Fruit fly (Drosophila melanogaster) whole organism, embryonic: ENCODE measurements around the gene uif.

Experiments used
- Asciz ChIP-seq: fragments of 200-800 bp; sonication (Bioruptor generic); optimal IDR thresholded peaks from 2 replicates; lab custom pipeline; 2017; ENCODE audit warnings: missing biosample characterization, mild to moderate bottlenecking, missing genetic modification characterization, missing genetic modification reagents
- CG10979 ChIP-seq: fragments of 200-800 bp; sonication (Bioruptor generic); optimal IDR thresholded peaks from 2 replicates; lab custom pipeline; 2018; ENCODE audit warnings: missing biosample characterization, mild to moderate bottlenecking, missing genetic modification characterization, moderate library complexity
- CG12299 ChIP-seq: fragments of 200-800 bp; sonication (Bioruptor generic); optimal IDR thresholded peaks from 2 replicates; lab custom pipeline; 2018; ENCODE audit warnings: missing biosample characterization, mild to moderate bottlenecking, missing genetic modification characterization
- CG15269 ChIP-seq: fragments of 200-800 bp; sonication (Bioruptor generic); optimal IDR thresholded peaks from 2 replicates; lab custom pipeline; 2018; ENCODE audit warnings: missing biosample characterization, mild to moderate bottlenecking, missing genetic modification characterization, moderate library complexity
- CG16779 ChIP-seq: fragments of 200-800 bp; sonication (Bioruptor generic); IDR thresholded peaks from 2 replicates; pipeline ENCODE4 v1.3.6; 2022; ENCODE audit warnings: missing biosample characterization, missing genetic modification characterization
- CG17186 ChIP-seq: fragments of 200-800 bp; sonication (Bioruptor generic); optimal IDR thresholded peaks from 3 replicates; lab custom pipeline; 2017; ENCODE audit warnings: missing biosample characterization, missing genetic modification reagents, missing genetic modification characterization
- CG1832 ChIP-seq: fragments of 200-800 bp; sonication (Bioruptor generic); optimal IDR thresholded peaks from 2 replicates; lab custom pipeline; 2017; ENCODE audit warnings: missing biosample characterization, mild to moderate bottlenecking, missing genetic modification characterization, inconsistent platforms
- CG33213 ChIP-seq: fragments of 200-800 bp; sonication (Bioruptor generic); optimal IDR thresholded peaks from 3 replicates; lab custom pipeline; 2016; ENCODE audit warnings: missing biosample characterization, missing genetic modification characterization
- CG4730 ChIP-seq: fragments of 200-800 bp; sonication (Bioruptor generic); IDR thresholded peaks from 2 replicates; pipeline ENCODE4 v1.3.6; 2022; ENCODE audit warnings: missing biosample characterization, missing genetic modification characterization
- CG5180 ChIP-seq: fragments of 200-800 bp; sonication (Bioruptor generic); optimal IDR thresholded peaks from 3 replicates; lab custom pipeline; 2017; ENCODE audit warnings: missing biosample characterization, missing genetic modification characterization, mild to moderate bottlenecking, moderate library complexity, missing genetic modification reagents
- CG5953 ChIP-seq: fragments of 200-800 bp; sonication (Bioruptor generic); IDR thresholded peaks from 2 replicates; pipeline ENCODE4 v1.3.6; 2022; ENCODE audit warnings: missing biosample characterization, missing genetic modification characterization
- CG6791 ChIP-seq: fragments of 200-800 bp; sonication (Bioruptor generic); IDR thresholded peaks from 3 replicates; pipeline ENCODE4 v1.3.6; 2022; ENCODE audit warnings: missing biosample characterization, missing genetic modification characterization; ENCODE audit not compliant: partially characterized antibody
- CG7963 ChIP-seq: fragments of 200-800 bp; sonication (Bioruptor generic); IDR thresholded peaks from 3 replicates; pipeline ENCODE4 v1.3.6; 2022; ENCODE audit warnings: missing biosample characterization, missing genetic modification characterization; ENCODE audit not compliant: partially characterized antibody
- Camta ChIP-seq: fragments of 200-800 bp; sonication (Bioruptor generic); optimal IDR thresholded peaks from 2 replicates; lab custom pipeline; 2016; ENCODE audit warnings: missing biosample characterization, missing genetic modification characterization
- CrebB ChIP-seq: fragments of 200-800 bp; sonication (Bioruptor generic); optimal IDR thresholded peaks from 3 replicates; lab custom pipeline; 2018; ENCODE audit warnings: missing biosample characterization, mild to moderate bottlenecking, missing genetic modification characterization
- D19A ChIP-seq: fragments of 200-800 bp; optimal IDR thresholded peaks from 3 replicates; lab custom pipeline; 2019; ENCODE audit warnings: missing biosample characterization, mild to moderate bottlenecking, missing genetic modification characterization, moderate library complexity
- Dad ChIP-seq: fragments of 200-800 bp; sonication (Bioruptor generic); optimal IDR thresholded peaks from 3 replicates; lab custom pipeline; 2016; ENCODE audit warnings: missing biosample characterization, missing genetic modification characterization
- Dbx ChIP-seq: fragments of 200-800 bp; sonication (Bioruptor generic); IDR thresholded peaks from 3 replicates; pipeline ENCODE4 v1.3.6; 2022; ENCODE audit warnings: missing biosample characterization, missing genetic modification characterization
- Deaf1 ChIP-seq: fragments of 200-800 bp; optimal IDR thresholded peaks from 3 replicates; lab custom pipeline; 2019; ENCODE audit warnings: missing biosample characterization, mild to moderate bottlenecking, missing genetic modification characterization, moderate library complexity
- Dfd ChIP-seq, 2 experiments: fragments of >200 bp; optimal IDR thresholded peaks; 2 replicates each; lab custom pipeline; 2017; ENCODE audit warnings: missing biosample characterization in 2 of 2, missing genetic modification characterization in 2 of 2
- Ets65A ChIP-seq: fragments of 200-800 bp; sonication (Bioruptor generic); peaks from one replicate; lab custom pipeline; 2016; ENCODE audit warnings: missing biosample characterization, missing genetic modification characterization
- Max ChIP-seq: fragments of 200-800 bp; sonication (Bioruptor generic); optimal IDR thresholded peaks from 2 replicates; lab custom pipeline; 2016; ENCODE audit warnings: missing biosample characterization, mild to moderate bottlenecking, missing genetic modification characterization
- Med ChIP-seq: fragments of 200-800 bp; sonication (Bioruptor generic); peaks from one replicate; lab custom pipeline; 2016; ENCODE audit warnings: missing biosample characterization, missing genetic modification characterization, mild to moderate bottlenecking, inconsistent platforms, moderate library complexity
- Opbp ChIP-seq: fragments of 200-800 bp; sonication (Bioruptor generic); IDR thresholded peaks from 3 replicates; pipeline ENCODE4 v1.3.6; 2022; ENCODE audit warnings: missing biosample characterization, missing genetic modification characterization; ENCODE audit not compliant: partially characterized antibody
- ap ChIP-seq: fragments of 200-800 bp; sonication (Bioruptor generic); IDR thresholded peaks from 2 replicates; pipeline ENCODE4 v1.3.6; 2022; ENCODE audit warnings: missing biosample characterization, missing genetic modification characterization
- ara ChIP-seq: fragments of 200-800 bp; sonication (Bioruptor generic); IDR thresholded peaks from 2 replicates; pipeline ENCODE4 v1.3.6; 2022; ENCODE audit warnings: missing biosample characterization, missing genetic modification characterization
- bcd ChIP-seq: fragments of 200-800 bp; sonication (Bioruptor generic); optimal IDR thresholded peaks from 2 replicates; lab custom pipeline; 2017; ENCODE audit warnings: missing biosample characterization, mild to moderate bottlenecking, missing genetic modification characterization
- chm ChIP-seq: fragments of 200-800 bp; sonication (Bioruptor generic); IDR thresholded peaks from 2 replicates; pipeline ENCODE4 v1.3.6; 2022; ENCODE audit warnings: missing biosample characterization, missing genetic modification characterization
- ci ChIP-seq: fragments of 200-800 bp; sonication (Bioruptor generic); IDR thresholded peaks from 3 replicates; pipeline ENCODE4 v1.3.6; 2022; ENCODE audit warnings: missing biosample characterization, missing genetic modification characterization
- croc ChIP-seq: fragments of 200-800 bp; sonication (Bioruptor generic); conservative IDR thresholded peaks from 3 replicates; pipeline ENCODE4 v1.3.6; 2022; ENCODE audit warnings: missing biosample characterization, missing genetic modification characterization
- fd102C ChIP-seq: fragments of 200-800 bp; sonication (Bioruptor generic); optimal IDR thresholded peaks from 2 replicates; lab custom pipeline; 2018; ENCODE audit warnings: missing biosample characterization, mild to moderate bottlenecking, missing genetic modification characterization, moderate library complexity
- nau ChIP-seq: fragments of 200-800 bp; sonication (Bioruptor generic); optimal IDR thresholded peaks from 3 replicates; lab custom pipeline; 2017; ENCODE audit warnings: missing biosample characterization, mild to moderate bottlenecking, missing genetic modification characterization, missing genetic modification reagents
- nom ChIP-seq: fragments of 200-800 bp; sonication (Bioruptor generic); optimal IDR thresholded peaks from 2 replicates; lab custom pipeline; 2017; ENCODE audit warnings: missing biosample characterization, missing genetic modification characterization, mild to moderate bottlenecking, moderate library complexity, missing genetic modification reagents
- sens ChIP-seq: fragments of 200-800 bp; sonication (Bioruptor generic); peaks from one replicate; lab custom pipeline; 2016; ENCODE audit warnings: missing biosample characterization, missing genetic modification characterization
- sna ChIP-seq: fragments of 200-800 bp; sonication (Bioruptor generic); IDR thresholded peaks from 2 replicates; pipeline ENCODE4 v1.3.6; 2022; ENCODE audit warnings: missing biosample characterization, missing genetic modification characterization; ENCODE audit not compliant: partially characterized antibody
- unpg ChIP-seq: fragments of 200-800 bp; sonication (Bioruptor generic); optimal IDR thresholded peaks from 3 replicates; lab custom pipeline; 2018; ENCODE audit warnings: missing biosample characterization, mild to moderate bottlenecking, missing genetic modification characterization, moderate library complexity

The uif gene

dm6 chr2L:7026988-7027908 lies 17.1 kb upstream of the uif start, which contains the start of the genes CG31908 and MME1 (continued):
- TF ChIP-seq fd102C (no peak), sna (peak; percentile 82), ap (no peak), nau (GFP tag; lab: Kevin White, UChicago) (no peak), CG5180 (GFP tag; lab: Kevin White, UChicago) (no peak), Opbp (GFP tag; lab: Robert Waterston, UW) (peak; percentile 43; the same call in 2 of the 3 replicates), CG12299 (no peak), Dad (GFP tag; lab: Kevin White, UChicago) (peak; percentile 6), Deaf1 (tag; lab: Kevin White, UChicago) (peak; percentile 37), CG17186 (GFP tag; lab: Kevin White, UChicago) (peak; percentile 43), Camta (GFP tag; lab: Kevin White, UChicago) (no peak), D19A (no peak), chm (GFP tag; lab: Robert Waterston, UW) (no peak), nom (GFP tag; lab: Kevin White, UChicago) (no peak), CG10979 (tag; lab: Kevin White, UChicago) (no peak), sens (GFP tag; lab: Kevin White, UChicago) (peak; percentile 84), CG4730 (GFP tag; lab: Robert Waterston, UW) (no peak), CG33213 (GFP tag; lab: Kevin White, UChicago) (peak; percentile 4), Asciz (GFP tag; lab: Kevin White, UChicago) (no peak)

dm6 chr2L:7026308-7026707 lies 16.1 kb upstream of the uif start:
- TF ChIP-seq croc (GFP tag; lab: Robert Waterston, UW) (no peak), CG16779 (GFP tag; lab: Robert Waterston, UW) (0 out of 2 replicates have a peak, but pooled peaks have one; percentile 6), Med (GFP tag; lab: Kevin White, UChicago) (peak; percentile 62), CG1832 (GFP tag; lab: Kevin White, UChicago) (peak; percentile 4), sens (GFP tag; lab: Kevin White, UChicago) (peak; percentile 0), CG6791 (GFP tag; lab: Robert Waterston, UW) (peak; percentile 37; the same call in 1 of the 3 replicates), ara (GFP tag; lab: Robert Waterston, UW) (0 out of 2 replicates have a peak, but pooled peaks have one; percentile 20), CrebB (tag; lab: Kevin White, UChicago) (no peak), Max (no peak), Dbx (GFP tag; lab: Robert Waterston, UW) (peak; percentile 25; the same call in 1 of the 3 replicates), bcd (no peak), ci (0 out of 3 replicates have a peak, but pooled peaks have one; percentile 39), CG5953 (GFP tag; lab: Robert Waterston, UW) (0 out of 2 replicates have a peak, but pooled peaks have one; percentile 10)

DNA sequence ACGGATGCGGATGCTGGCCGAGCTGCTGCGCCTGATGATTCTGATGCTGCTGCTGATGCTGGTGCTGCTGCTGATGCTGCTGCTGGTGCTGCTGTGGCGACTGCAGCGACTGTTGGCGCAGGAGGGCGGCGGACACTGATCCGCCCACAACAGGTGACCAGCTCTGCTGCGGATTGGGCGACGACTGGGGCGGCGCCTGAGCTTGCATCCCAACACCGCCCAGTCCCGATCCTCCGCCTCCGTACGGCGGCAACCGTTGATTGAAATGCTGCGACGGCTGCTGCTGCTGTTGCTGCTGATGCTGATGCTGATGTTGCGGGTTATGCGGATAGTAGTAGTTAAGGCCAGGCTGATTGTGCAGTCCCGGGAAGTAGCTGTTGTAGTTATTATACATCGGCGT lies 15.1 kb upstream of the uif start:
- TF ChIP-seq CG7963: 0 out of 3 replicates have a peak, but pooled peaks have one; percentile 16
- TF ChIP-seq Ets65A (GFP tag; lab: Kevin White, UChicago): peak; percentile 19
- TF ChIP-seq CG15269: no peak
- TF ChIP-seq fd102C: no peak
- TF ChIP-seq CG1832 (GFP tag; lab: Kevin White, UChicago): no peak
- no peak for TF ChIP-seq unpg (GFP tag; lab: Kevin White, UChicago)
- peak; percentile 74 for TF ChIP-seq Med (GFP tag; lab: Kevin White, UChicago)
- TF ChIP-seq Dfd (GFP tag; optimal IDR thresholded peaks at IDR 0.05; lab: Kevin White, UChicago): peak in 1 of 2 experiments; percentile 82
